Fruit fly (Drosophila melanogaster): ENCODE results near the gene MED30.
A peak's percentile ranks its signal among the peaks of the same experiment; 100 is the strongest.

Gene MED30

DNA sequence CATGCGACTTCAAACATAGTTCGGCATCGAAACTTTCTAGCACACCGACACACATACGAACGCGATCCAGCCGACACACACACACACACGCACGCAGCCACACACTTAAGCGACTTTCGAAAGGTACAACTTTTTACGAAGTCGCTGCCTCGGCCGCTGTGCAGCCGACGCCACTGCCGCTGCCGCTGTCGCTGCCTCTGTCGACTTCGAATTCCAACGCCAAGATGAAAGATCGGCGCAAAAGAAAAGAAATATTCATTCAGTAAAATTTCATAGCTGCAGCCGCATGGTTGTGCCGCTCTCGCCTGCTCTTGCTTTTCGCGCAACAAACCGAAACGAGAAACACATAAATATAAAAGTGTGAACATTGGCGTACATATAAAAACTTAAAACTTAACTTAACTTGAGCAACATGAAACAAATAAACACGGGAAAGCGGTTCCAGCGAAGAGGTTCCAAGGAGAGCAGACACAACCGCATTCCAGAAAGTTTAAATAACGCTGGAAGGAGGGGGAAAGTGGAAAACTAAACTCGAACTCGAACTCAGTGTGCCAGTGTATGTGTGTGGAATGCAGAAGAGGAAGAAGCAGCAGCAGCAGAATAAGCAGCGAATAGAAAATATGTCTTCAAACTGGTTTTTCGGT lies 14.3 kb downstream of the MED30 start (continued):
- TF ChIP-seq unpg (GFP tag; optimal IDR thresholded peaks at IDR 0.05) (no peak), ranshi (GFP tag; IDR thresholded peaks at IDR 0.05) (peak; percentile 14; the same call in 1 of the 2 replicates), CG6272 (GFP tag; IDR thresholded peaks at IDR 0.05) (no peak), repo (GFP tag; optimal IDR thresholded peaks at IDR 0.05) (peak; percentile 45), chm (GFP tag; IDR thresholded peaks at IDR 0.05) (peak; percentile 82), mirr (GFP tag; optimal IDR thresholded peaks at IDR 0.05) (peak; percentile 15), Mad (GFP tag; optimal IDR thresholded peaks at IDR 0.05) (peak; percentile 8), sd (tag; optimal IDR thresholded peaks at IDR 0.05) (peak; percentile 98), zfh1 (GFP tag; IDR thresholded peaks at IDR 0.05) (0 out of 3 replicates have a peak, but pooled peaks have one; percentile 16), CG34422 (GFP tag; IDR thresholded peaks at IDR 0.05) (peak; percentile 26; the same call in 1 of the 3 replicates), pan (optimal IDR thresholded peaks at IDR 0.05) (no peak), pan (GFP tag; optimal IDR thresholded peaks at IDR 0.05 in 1 of 2, IDR thresholded peaks at IDR 0.05 in 1 of 2) (peak in 1 of 2 experiments; percentile 15), CG6791 (GFP tag; IDR thresholded peaks at IDR 0.05; ENCODE audit: partially characterized antibody) (no peak), CG42726 (GFP tag; IDR thresholded peaks at IDR 0.05; ENCODE audit: partially characterized antibody) (peak; percentile 57; the same call in 1 of the 2 replicates), CG17385 (GFP tag; optimal IDR thresholded peaks at IDR 0.05) (peak; percentile 90), Deaf1 (tag; optimal IDR thresholded peaks at IDR 0.05) (peak; percentile 62), cg (GFP tag; optimal IDR thresholded peaks at IDR 0.05) (peak; percentile 67), CG1529 (GFP tag; optimal IDR thresholded peaks at IDR 0.05) (peak; percentile 97), CG31441 (GFP tag; IDR thresholded peaks at IDR 0.05) (no peak), Vsx1 (GFP tag; optimal IDR thresholded peaks at IDR 0.05) (peak; percentile 35), pros (GFP tag; optimal IDR thresholded peaks at IDR 0.05) (peak; percentile 42), disco-r (GFP tag; optimal IDR thresholded peaks at IDR 0.05) (no peak), CG5180 (GFP tag; optimal IDR thresholded peaks at IDR 0.05) (peak; percentile 41), Nf-YC (tag; optimal IDR thresholded peaks at IDR 0.05) (peak; percentile 70), HLH4C (GFP tag; IDR thresholded peaks at IDR 0.05; ENCODE audit: partially characterized antibody) (0 out of 3 replicates have a peak, but pooled peaks have one; percentile 9), CG32532 (GFP tag; IDR thresholded peaks at IDR 0.05) (peak; percentile 28; the same call in 1 of the 2 replicates)

dm6 chr3L:638757-639353 lies 15.0 kb downstream of the MED30 start:
- TF ChIP-seq Blimp-1 (GFP tag; optimal IDR thresholded peaks at IDR 0.05), result peak; percentile 7
- TF ChIP-seq ash1 (GFP tag; optimal IDR thresholded peaks at IDR 0.05), result no peak
- TF ChIP-seq CG12071 (GFP tag; optimal IDR thresholded peaks at IDR 0.05), result peak; percentile 7
- no peak for TF ChIP-seq Ravus (GFP tag; IDR thresholded peaks at IDR 0.05)
- TF ChIP-seq vfl (GFP tag; optimal IDR thresholded peaks at IDR 0.05), result no peak
- TF ChIP-seq CG6683 (GFP tag; optimal IDR thresholded peaks at IDR 0.05), result no peak
- TF ChIP-seq CG4424 (GFP tag; optimal IDR thresholded peaks at IDR 0.05), result no peak
- no peak for TF ChIP-seq CG8290 (GFP tag; optimal IDR thresholded peaks at IDR 0.05)
- peak in 1 of 2 experiments; percentile 31 for TF ChIP-seq CG8290 (tag; optimal IDR thresholded peaks at IDR 0.05)
- no peak for TF ChIP-seq HmgD (GFP tag; optimal IDR thresholded peaks at IDR 0.05)
- TF ChIP-seq fd64A (GFP tag; optimal IDR thresholded peaks at IDR 0.05), result no peak
- TF ChIP-seq gem (tag; optimal IDR thresholded peaks at IDR 0.05), result peak; percentile 23
- no peak for TF ChIP-seq CG7987 (GFP tag; optimal IDR thresholded peaks at IDR 0.05)
- no peak for TF ChIP-seq CG10267 (tag; optimal IDR thresholded peaks at IDR 0.05)
- no peak for TF ChIP-seq E2f1 (GFP tag; IDR thresholded peaks at IDR 0.05)
- TF ChIP-seq Poxn (GFP tag; IDR thresholded peaks at IDR 0.05), result no peak
- no peak for TF ChIP-seq esg (GFP tag; conservative IDR thresholded peaks at IDR 0.05)
- peak; percentile 26 for TF ChIP-seq CG13894 (tag; optimal IDR thresholded peaks at IDR 0.05)
- no peak for TF ChIP-seq Rfx (GFP tag; IDR thresholded peaks at IDR 0.05)
- TF ChIP-seq odd (GFP tag; optimal IDR thresholded peaks at IDR 0.05), result no peak
- TF ChIP-seq repo (GFP tag; optimal IDR thresholded peaks at IDR 0.05), result no peak
- TF ChIP-seq CG12219 (GFP tag; optimal IDR thresholded peaks at IDR 0.05), result no peak
- no peak for TF ChIP-seq gt (GFP tag; IDR thresholded peaks at IDR 0.05)
- no peak for TF ChIP-seq cwo (GFP tag; optimal IDR thresholded peaks at IDR 0.05)
- no peak for TF ChIP-seq CG14014 (GFP tag; IDR thresholded peaks at IDR 0.05)

Measured in whole organism, embryonic.